Worm (Caenorhabditis elegans): ENCODE data around the gene R03H10.1.

DNA sequence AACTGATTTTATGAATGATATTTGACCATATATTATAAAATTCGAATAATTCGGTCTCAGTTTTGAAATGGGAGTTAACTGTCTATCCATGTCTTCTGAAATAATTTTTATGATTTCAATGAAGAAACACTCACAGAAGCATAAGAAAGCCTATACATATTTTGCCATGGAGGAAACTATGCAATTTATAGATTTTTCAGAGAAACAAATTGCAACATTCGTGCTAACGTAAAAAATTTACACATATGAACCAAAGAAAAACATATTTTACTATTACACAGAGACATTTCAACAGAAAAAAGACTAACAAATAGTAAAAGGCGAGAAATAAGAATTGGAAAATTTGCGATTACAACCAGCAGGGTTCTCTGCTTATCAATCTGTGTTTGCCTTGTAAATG is 1.2 kb upstream of the R03H10.1 start, which contains the start of gene R03H10.7:
- TF ChIP-seq ztf-11 (tag; optimal IDR thresholded peaks at IDR 0.05) (no peak), fos-1 (tag; optimal IDR thresholded peaks at IDR 0.05) (no peak)

Data from whole organism, L3 larva.